Worm (Caenorhabditis elegans) whole organism, L2 larva: Measurements from ENCODE around the gene Y43C5B.2.
"Not testable (repeated sequence)": the region's sequence is repeated elsewhere in the genome, so short reads cannot be mapped to it uniquely, and the experiment has no call there.

Source experiments
- C34F6.9 ChIP-seq: fragments of 150-350 bp; optimal IDR thresholded peaks from 2 replicates; lab custom pipeline; 2014; ENCODE audit warnings: missing biosample characterization, missing genetic modification characterization
- F13H6.1 ChIP-seq: sonication (generic microtip); optimal IDR thresholded peaks from 2 replicates; lab custom pipeline; 2016; ENCODE audit warnings: missing genetic modification characterization, missing compliant biosample characterization
- ZK546.5 ChIP-seq: sonication (generic microtip); optimal IDR thresholded peaks from 2 replicates; lab custom pipeline; 2017; ENCODE audit warnings: missing biosample characterization, missing genetic modification characterization
- aly-2 ChIP-seq: fragments of 150-350 bp; optimal IDR thresholded peaks from 2 replicates; lab custom pipeline; 2014; ENCODE audit warnings: missing biosample characterization, missing genetic modification characterization
- ama-1 ChIP-seq: fragments of 150-350 bp; optimal IDR thresholded peaks from 2 replicates; lab custom pipeline; 2018; ENCODE audit warnings: inconsistent platforms
- blmp-1 ChIP-seq: sonication (generic microtip); optimal IDR thresholded peaks from 2 replicates; lab custom pipeline; 2017; ENCODE audit warnings: missing genetic modification characterization, mild to moderate bottlenecking, missing compliant biosample characterization, antibody characterized with exemption, moderate library complexity; ENCODE audit not compliant: insufficient read depth
- crh-2 ChIP-seq: sonication (generic microtip); optimal IDR thresholded peaks from 2 replicates; lab custom pipeline; 2017; ENCODE audit warnings: missing biosample characterization, missing genetic modification characterization
- elt-1 ChIP-seq: fragments of 150-350 bp; optimal IDR thresholded peaks from 2 replicates; lab custom pipeline; 2014; ENCODE audit warnings: missing biosample characterization, missing genetic modification characterization
- fos-1 ChIP-seq: fragments of 150-350 bp; optimal IDR thresholded peaks from 2 replicates; lab custom pipeline; 2014; ENCODE audit warnings: missing biosample characterization, missing genetic modification characterization
- gmeb-1 ChIP-seq: fragments of 150-350 bp; optimal IDR thresholded peaks from 2 replicates; lab custom pipeline; 2014; ENCODE audit warnings: missing biosample characterization, missing genetic modification characterization
- lin-11 ChIP-seq: fragments of 150-350 bp; sonication (generic microtip); optimal IDR thresholded peaks from 2 replicates; lab custom pipeline; 2014; ENCODE audit warnings: missing biosample characterization, missing genetic modification characterization, inconsistent platforms, mixed read lengths
- lin-13 ChIP-seq: fragments of 150-350 bp; optimal IDR thresholded peaks from 2 replicates; lab custom pipeline; 2014; ENCODE audit warnings: missing biosample characterization, missing genetic modification reagents, missing genetic modification characterization
- lin-39 ChIP-seq: fragments of 150-350 bp; optimal IDR thresholded peaks from 2 replicates; lab custom pipeline; 2014; ENCODE audit warnings: missing biosample characterization, missing genetic modification reagents, missing genetic modification characterization
- lsy-2 ChIP-seq, 2 experiments: fragments of 150-350 bp in 1 of 2; sonication (generic microtip) in 1 of 2; optimal IDR thresholded peaks; 2 replicates each; lab custom pipeline; 2014 to 2017; ENCODE audit warnings: missing biosample characterization in 2 of 2, missing genetic modification characterization in 2 of 2
- mab-5 ChIP-seq: fragments of 150-350 bp; optimal IDR thresholded peaks from 2 replicates; lab custom pipeline; 2014; ENCODE audit warnings: missing biosample characterization, missing genetic modification characterization
- mbf-1 ChIP-seq: sonication (generic microtip); optimal IDR thresholded peaks from 2 replicates; lab custom pipeline; 2017; ENCODE audit warnings: missing biosample characterization, missing genetic modification characterization
- mdl-1 ChIP-seq, 2 experiments: fragments of 150-350 bp in 1 of 2; sonication (generic microtip) in 1 of 2; optimal IDR thresholded peaks; 2 replicates each; lab custom pipeline; 2017; ENCODE audit warnings: missing biosample characterization in 2 of 2, missing genetic modification characterization in 2 of 2
- nhr-10 ChIP-seq: sonication (generic microtip); optimal IDR thresholded peaks from 2 replicates; lab custom pipeline; 2017; ENCODE audit warnings: missing biosample characterization, missing genetic modification characterization
- nhr-11 ChIP-seq: fragments of 150-350 bp; optimal IDR thresholded peaks from 2 replicates; lab custom pipeline; 2014; ENCODE audit warnings: missing biosample characterization, missing genetic modification characterization
- nhr-12 ChIP-seq: fragments of 150-350 bp; optimal IDR thresholded peaks from 2 replicates; lab custom pipeline; 2014; ENCODE audit warnings: missing biosample characterization, missing genetic modification characterization
- nhr-129 ChIP-seq: fragments of 150-350 bp; optimal IDR thresholded peaks from 2 replicates; lab custom pipeline; 2014; ENCODE audit warnings: missing biosample characterization, missing genetic modification characterization
- nhr-23 ChIP-seq: fragments of 150-350 bp; optimal IDR thresholded peaks from 2 replicates; lab custom pipeline; 2014; ENCODE audit warnings: missing biosample characterization, missing genetic modification reagents, missing genetic modification characterization
- nhr-25 ChIP-seq: fragments of 150-350 bp; sonication (generic microtip); optimal IDR thresholded peaks from 3 replicates; lab custom pipeline; 2014; ENCODE audit warnings: missing biosample characterization, missing genetic modification characterization
- nhr-77 ChIP-seq: fragments of 150-350 bp; optimal IDR thresholded peaks from 2 replicates; lab custom pipeline; 2014; ENCODE audit warnings: missing biosample characterization, missing genetic modification characterization
- sem-4 ChIP-seq: fragments of 150-350 bp; optimal IDR thresholded peaks from 2 replicates; lab custom pipeline; 2014; ENCODE audit warnings: missing biosample characterization, missing genetic modification reagents, missing genetic modification characterization
- skn-1 ChIP-seq: sonication (generic microtip); optimal IDR thresholded peaks from 2 replicates; lab custom pipeline; 2017; ENCODE audit warnings: missing biosample characterization, missing genetic modification characterization
- sma-3 ChIP-seq: sonication (generic microtip); optimal IDR thresholded peaks from 2 replicates; lab custom pipeline; 2016; ENCODE audit warnings: missing genetic modification reagents, missing genetic modification characterization, missing compliant biosample characterization
- sma-9 ChIP-seq, 2 experiments: fragments of 150-350 bp in 1 of 2; sonication (generic microtip) in 1 of 2; optimal IDR thresholded peaks; 2 replicates each; lab custom pipeline; 2014 to 2016; ENCODE audit warnings: missing genetic modification characterization in 2 of 2, mild to moderate bottlenecking in 1 of 2, missing biosample characterization in 1 of 2, missing compliant biosample characterization in 1 of 2, missing genetic modification reagents in 1 of 2, moderate library complexity in 1 of 2
- snpc-4 ChIP-seq: fragments of 150-350 bp; optimal IDR thresholded peaks from 2 replicates; lab custom pipeline; 2014; ENCODE audit warnings: missing biosample characterization, missing genetic modification characterization
- unc-55 ChIP-seq: fragments of 150-350 bp; sonication (generic microtip); optimal IDR thresholded peaks from 3 replicates; lab custom pipeline; 2014; ENCODE audit warnings: missing biosample characterization, missing genetic modification reagents, missing genetic modification characterization
- ztf-1 ChIP-seq: fragments of 200-800 bp; sonication (Bioruptor generic); conservative IDR thresholded peaks from 2 replicates; pipeline ENCODE4 v1.3.6; 2022; ENCODE audit warnings: missing genetic modification characterization, missing compliant biosample characterization

Y43C5B.2 gene

DNA sequence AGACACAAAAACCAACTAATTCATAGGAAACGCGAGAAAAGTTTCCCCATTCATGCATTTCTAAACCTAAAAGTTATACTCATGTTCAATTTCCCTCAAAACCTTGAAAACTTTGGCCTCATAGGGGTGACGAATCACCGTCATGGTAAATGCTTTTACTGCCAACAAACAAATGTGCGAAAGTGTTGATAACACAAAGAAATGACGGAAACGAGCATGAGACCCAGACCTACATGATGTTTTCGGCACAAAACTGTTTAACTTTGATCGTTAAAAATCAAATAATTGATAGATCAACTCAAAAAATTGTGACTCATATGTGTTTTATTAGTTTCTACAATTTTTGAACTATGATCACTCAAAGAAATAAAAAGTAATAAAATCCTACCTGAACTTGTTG, 20.3 kb downstream of the Y43C5B.2 start:
- peak; percentile 22 for TF ChIP-seq sma-9 (GFP tag; optimal IDR thresholded peaks at IDR 0.05; lab: Kevin White, UChicago)
- no peak for TF ChIP-seq sma-9 (tag; optimal IDR thresholded peaks at IDR 0.05; lab: Kevin White, UChicago)
- peak; percentile 70 for TF ChIP-seq crh-2 (tag; lab: Kevin White, UChicago)
- TF ChIP-seq ztf-1 (GFP tag; lab: Robert Waterston, UW), result no peak
- peak; percentile 45 for TF ChIP-seq unc-55 (GFP tag; lab: Kevin White, UChicago)
- TF ChIP-seq fos-1 (tag; lab: Kevin White, UChicago), result peak; percentile 93
- peak; percentile 36 for TF ChIP-seq nhr-129 (tag; lab: Kevin White, UChicago)
- TF ChIP-seq gmeb-1 (tag; lab: Kevin White, UChicago), result peak; percentile 32
- no peak for TF ChIP-seq mbf-1 (tag; lab: Kevin White, UChicago)

DNA sequence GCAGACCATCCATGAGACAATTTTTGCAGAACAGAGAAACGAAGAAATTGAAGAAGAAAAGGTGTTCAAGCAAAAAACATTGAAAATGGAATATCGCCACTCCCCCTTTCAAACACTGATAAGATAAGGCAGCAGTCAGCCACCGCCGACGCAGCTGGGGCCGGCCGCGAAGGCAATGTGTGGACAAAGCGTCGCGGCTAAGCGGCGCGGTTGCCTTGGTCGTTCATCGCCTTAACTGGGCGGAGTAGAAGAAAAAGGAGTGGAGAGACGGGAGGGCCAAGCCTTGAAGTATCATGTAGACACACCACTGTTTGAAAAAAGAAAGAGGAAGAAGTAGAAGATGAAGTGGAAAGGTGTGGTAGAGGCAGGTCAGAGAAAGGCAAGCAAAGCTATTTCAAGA, 21.2 kb downstream of the Y43C5B.2 start:
- no peak for TF ChIP-seq nhr-12 (tag; lab: Kevin White, UChicago)
- peak; percentile 35 for TF ChIP-seq crh-2 (tag; lab: Kevin White, UChicago)
- peak; percentile 22 for TF ChIP-seq blmp-1 (tag; lab: Kevin White, UChicago)
- no peak for TF ChIP-seq ZK546.5 (tag; lab: Kevin White, UChicago)
- no peak for TF ChIP-seq nhr-77 (tag; lab: Kevin White, UChicago)
- no peak for TF ChIP-seq sem-4
- peak; percentile 44 for TF ChIP-seq sma-3 (GFP tag; lab: Kevin White, UChicago)
- no peak for TF ChIP-seq nhr-23
- peak; percentile 68 for TF ChIP-seq fos-1 (tag; lab: Kevin White, UChicago)
- peak; percentile 25 for TF ChIP-seq F13H6.1 (tag; lab: Kevin White, UChicago)
- TF ChIP-seq mab-5 (tag; lab: Kevin White, UChicago), result no peak
- TF ChIP-seq sma-9 (GFP tag; optimal IDR thresholded peaks at IDR 0.05; lab: Kevin White, UChicago), result peak; percentile 28
- no peak for TF ChIP-seq sma-9 (tag; optimal IDR thresholded peaks at IDR 0.05; lab: Kevin White, UChicago)
- TF ChIP-seq lin-11 (tag; lab: Kevin White, UChicago), result no peak
- TF ChIP-seq nhr-25 (tag; lab: Kevin White, UChicago), result peak; percentile 17

DNA sequence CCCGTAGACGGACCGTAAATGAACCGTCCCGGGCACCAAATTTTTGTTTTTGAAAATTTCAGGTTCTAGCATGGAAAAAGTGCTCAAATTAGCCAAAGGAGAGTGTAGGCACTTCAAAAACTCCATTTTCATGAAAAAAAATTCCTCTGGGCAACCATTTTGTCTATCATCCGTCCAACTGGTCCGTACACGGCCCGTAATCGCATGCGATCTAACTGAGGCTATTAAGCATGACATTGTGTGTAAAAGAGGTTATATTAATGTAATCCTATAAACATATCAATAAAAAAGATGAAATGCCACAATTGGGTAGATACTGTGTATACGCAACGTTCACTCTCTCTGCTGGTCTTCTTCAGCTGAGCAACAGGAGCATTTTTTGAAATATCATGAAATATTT, 29.5 kb downstream of the Y43C5B.2 start, which contains the start of gene R09E10.1:
Gene R09E10.1, minus strand, starts transcription at position 101 of the 400 bp plus-strand sequence.
- TF ChIP-seq skn-1 (tag; lab: Kevin White, UChicago); nhr-11 (tag; lab: Kevin White, UChicago); unc-55 (GFP tag; lab: Kevin White, UChicago): not testable (repeated sequence)

DNA sequence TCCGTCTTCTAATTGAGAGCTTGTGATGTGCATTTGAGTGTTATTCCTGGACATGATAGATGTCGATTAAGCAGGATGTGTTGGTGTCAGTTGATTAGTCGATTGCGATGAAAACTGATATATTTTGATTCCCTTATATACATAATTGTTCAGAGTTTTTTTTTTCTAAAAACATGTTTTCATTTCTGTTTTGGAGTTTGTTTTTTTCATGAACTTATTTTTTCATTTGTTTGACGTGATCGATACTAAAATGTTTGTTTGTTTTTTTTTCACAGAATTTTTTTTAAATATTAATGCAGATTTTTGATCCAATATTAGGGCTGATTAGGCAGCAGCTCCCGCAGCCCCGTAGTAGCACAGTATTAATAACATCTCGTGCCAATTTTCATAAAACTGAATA, 33.9 kb downstream of the Y43C5B.2 start, which contains the start of gene R09E10.2:
Gene R09E10.2, minus strand, starts transcription at position 101 of the 400 bp plus-strand sequence.
- TF ChIP-seq nhr-11 (tag; lab: Kevin White, UChicago) (no peak), ama-1 (lab: Kevin White, UChicago) (no peak), nhr-25 (tag; lab: Kevin White, UChicago) (no peak), blmp-1 (tag; lab: Kevin White, UChicago) (no peak), nhr-12 (tag; lab: Kevin White, UChicago) (no peak), crh-2 (tag; lab: Kevin White, UChicago) (no peak), snpc-4 (tag; lab: Kevin White, UChicago) (no peak), mdl-1 (tag; optimal IDR thresholded peaks at IDR 0.05; lab: Kevin White, UChicago) (no peak), sma-3 (GFP tag; lab: Kevin White, UChicago) (no peak), F13H6.1 (tag; lab: Kevin White, UChicago) (no peak), mab-5 (tag; lab: Kevin White, UChicago) (no peak), sma-9 (GFP tag; optimal IDR thresholded peaks at IDR 0.05; lab: Kevin White, UChicago) (no peak), sma-9 (tag; optimal IDR thresholded peaks at IDR 0.05; lab: Kevin White, UChicago) (no peak), aly-2 (tag; lab: Kevin White, UChicago) (no peak), nhr-23 (no peak), lin-39 (tag; lab: Kevin White, UChicago) (no peak), nhr-10 (tag; lab: Kevin White, UChicago) (no peak)

DNA sequence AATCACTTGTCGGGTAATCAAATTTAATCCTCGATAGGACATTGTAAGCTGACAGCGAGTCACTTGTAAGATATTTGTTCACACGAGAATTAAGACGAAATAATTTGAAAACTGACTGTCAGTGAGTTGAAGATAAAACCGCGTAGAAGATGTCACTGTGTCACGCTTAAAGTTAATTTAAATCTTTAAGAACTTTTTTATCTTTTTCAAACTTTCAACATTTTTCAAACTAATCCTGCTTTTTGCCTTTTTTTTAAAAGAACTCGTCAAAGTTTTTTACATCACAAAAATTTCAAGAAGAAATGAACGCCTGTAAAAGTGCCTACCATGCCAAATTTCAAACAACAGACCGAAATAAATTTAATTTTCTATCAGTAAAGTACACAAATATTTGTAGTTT, 38.6 kb downstream of the Y43C5B.2 start, which contains the start of gene acs-18:
Gene acs-18, minus strand, starts transcription at position 101 of the 400 bp plus-strand sequence.
- TF ChIP-seq C34F6.9 (tag; lab: Kevin White, UChicago), result no peak

DNA sequence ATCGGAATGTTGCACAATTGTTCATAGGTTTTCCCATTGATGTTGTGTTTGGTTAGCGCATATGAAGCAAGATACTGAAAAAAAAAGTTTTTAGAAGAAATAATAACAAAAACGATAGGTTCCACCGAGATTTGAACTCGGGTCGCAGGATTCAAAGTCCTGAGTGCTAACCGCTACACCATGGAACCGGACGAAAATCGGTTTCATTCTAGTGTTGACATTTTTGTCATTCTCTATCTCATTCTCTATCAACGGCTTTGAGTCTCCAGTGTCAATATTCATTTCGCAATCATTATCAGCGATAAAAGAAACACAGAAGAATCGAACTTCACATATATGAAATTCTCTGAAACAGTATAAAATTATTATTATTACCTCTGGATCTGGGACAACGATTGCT, 41.0 kb downstream of the Y43C5B.2 start:
- TF ChIP-seq F13H6.1 (tag; lab: Kevin White, UChicago) (no peak), lsy-2 (tag; optimal IDR thresholded peaks at IDR 0.05; lab: Kevin White, UChicago) (no peak), ztf-1 (GFP tag; lab: Robert Waterston, UW) (no peak), lin-13 (no peak), elt-1 (tag; lab: Kevin White, UChicago) (no peak)
